Fruit fly (Drosophila melanogaster) whole organism, embryonic: ENCODE results near the gene CG7943.
A peak's percentile ranks its signal among the peaks of the same experiment; 100 is the strongest.

Experiments used
- ATbp ChIP-seq: fragments of 200-800 bp; sonication (Bioruptor generic); optimal IDR thresholded peaks from 2 replicates; lab custom pipeline; 2017; ENCODE audit warnings: missing biosample characterization, mild to moderate bottlenecking, missing genetic modification characterization, missing genetic modification reagents
- Atf-2 ChIP-seq: fragments of 200-800 bp; sonication (Bioruptor generic); optimal IDR thresholded peaks from 2 replicates; lab custom pipeline; 2016; ENCODE audit warnings: missing biosample characterization, missing genetic modification characterization
- B-H1 ChIP-seq: fragments of 200-800 bp; sonication (Bioruptor generic); IDR thresholded peaks from 3 replicates; pipeline ENCODE4 v1.3.6; 2022; ENCODE audit warnings: missing biosample characterization, missing genetic modification characterization
- Bteb2 ChIP-seq: fragments of 200-800 bp; sonication (Bioruptor generic); optimal IDR thresholded peaks from 2 replicates; lab custom pipeline; 2016; ENCODE audit warnings: missing biosample characterization, missing genetic modification characterization
- C15 ChIP-seq: fragments of 200-800 bp; sonication (Bioruptor generic); IDR thresholded peaks from 3 replicates; pipeline ENCODE4 v1.3.6; 2022; ENCODE audit warnings: missing biosample characterization, missing genetic modification characterization
- CG10462 ChIP-seq: fragments of 200-800 bp; sonication (Bioruptor generic); optimal IDR thresholded peaks from 2 replicates; lab custom pipeline; 2016; ENCODE audit warnings: missing biosample characterization, missing genetic modification characterization
- CG10959 ChIP-seq: fragments of 200-800 bp; sonication (Bioruptor generic); IDR thresholded peaks from 2 replicates; pipeline ENCODE4 v1.3.6; 2022; ENCODE audit warnings: missing biosample characterization, missing genetic modification characterization
- CG12769 ChIP-seq: fragments of 200-800 bp; sonication (Bioruptor generic); optimal IDR thresholded peaks from 2 replicates; lab custom pipeline; 2019; ENCODE audit warnings: missing biosample characterization, mild to moderate bottlenecking, missing genetic modification characterization, moderate library complexity
- CG14860 ChIP-seq: fragments of 200-800 bp; sonication (Bioruptor generic); IDR thresholded peaks from 3 replicates; pipeline ENCODE4 v1.3.6; 2022; ENCODE audit warnings: missing biosample characterization, missing genetic modification characterization; ENCODE audit not compliant: partially characterized antibody
- CG1529 ChIP-seq: fragments of 200-800 bp; sonication (Bioruptor generic); optimal IDR thresholded peaks from 3 replicates; lab custom pipeline; 2018; ENCODE audit warnings: missing biosample characterization, missing genetic modification characterization
- CG2116 ChIP-seq: fragments of 200-800 bp; sonication (Bioruptor generic); optimal IDR thresholded peaks from 3 replicates; lab custom pipeline; 2018; ENCODE audit warnings: missing biosample characterization, mild to moderate bottlenecking, missing genetic modification characterization
- CG2202 ChIP-seq: fragments of 200-800 bp; sonication (Bioruptor generic); optimal IDR thresholded peaks from 2 replicates; lab custom pipeline; 2018; ENCODE audit warnings: missing biosample characterization, mild to moderate bottlenecking, missing genetic modification characterization
- CG30403 ChIP-seq: fragments of 200-800 bp; sonication (Bioruptor generic); optimal IDR thresholded peaks from 3 replicates; lab custom pipeline; 2016; ENCODE audit warnings: missing biosample characterization, missing genetic modification characterization
- CG31224 ChIP-seq: fragments of 200-800 bp; sonication (Bioruptor generic); IDR thresholded peaks from 2 replicates; pipeline ENCODE4 v1.3.6; 2022; ENCODE audit warnings: missing biosample characterization, missing genetic modification characterization
- CG6683 ChIP-seq: fragments of 200-800 bp; sonication (Bioruptor generic); optimal IDR thresholded peaks from 2 replicates; lab custom pipeline; 2017; ENCODE audit warnings: missing biosample characterization, mild to moderate bottlenecking, missing genetic modification characterization, missing genetic modification reagents
- CG7745 ChIP-seq: fragments of 200-800 bp; sonication (Bioruptor generic); optimal IDR thresholded peaks from 2 replicates; lab custom pipeline; 2018; ENCODE audit warnings: missing biosample characterization, mild to moderate bottlenecking, missing genetic modification characterization, moderate library complexity
- CG7987 ChIP-seq: fragments of 200-800 bp; sonication (Bioruptor generic); optimal IDR thresholded peaks from 2 replicates; lab custom pipeline; 2018; ENCODE audit warnings: missing biosample characterization, mild to moderate bottlenecking, missing genetic modification characterization, moderate library complexity
- CG8944 ChIP-seq: fragments of 200-800 bp; sonication (Bioruptor generic); optimal IDR thresholded peaks from 3 replicates; lab custom pipeline; 2016; ENCODE audit warnings: missing biosample characterization, missing genetic modification characterization
- D19B ChIP-seq: fragments of 200-800 bp; sonication (Bioruptor generic); optimal IDR thresholded peaks from 2 replicates; lab custom pipeline; 2017; ENCODE audit warnings: missing biosample characterization, mild to moderate bottlenecking, missing genetic modification characterization
- Dek ChIP-seq: fragments of 200-800 bp; sonication (Bioruptor generic); optimal IDR thresholded peaks from 3 replicates; lab custom pipeline; 2019; ENCODE audit warnings: missing biosample characterization, mild to moderate bottlenecking, missing genetic modification characterization, moderate library complexity
- Dll ChIP-seq: fragments of 200-800 bp; sonication (Bioruptor generic); IDR thresholded peaks from 4 replicates; pipeline ENCODE4 v1.3.6; 2022; ENCODE audit warnings: missing biosample characterization, missing genetic modification characterization; ENCODE audit not compliant: partially characterized antibody
- Elba2 ChIP-seq: fragments of 200-800 bp; sonication (Bioruptor generic); optimal IDR thresholded peaks from 3 replicates; lab custom pipeline; 2016; ENCODE audit warnings: missing biosample characterization, missing genetic modification characterization
- HLH4C ChIP-seq: fragments of 200-800 bp; sonication (Bioruptor generic); IDR thresholded peaks from 3 replicates; pipeline ENCODE4 v1.3.6; 2022; ENCODE audit warnings: missing biosample characterization, missing genetic modification characterization; ENCODE audit not compliant: partially characterized antibody
- Hr39 ChIP-seq: fragments of >200 bp; optimal IDR thresholded peaks from 2 replicates; lab custom pipeline; 2017
- Hr51 ChIP-seq, 2 experiments: fragments of 200-800 bp; sonication (Bioruptor generic); optimal IDR thresholded peaks; 2 replicates in 1 of 2; 3 replicates in 1 of 2; lab custom pipeline; 2016 to 2018; ENCODE audit warnings: missing biosample characterization in 2 of 2, missing genetic modification characterization in 2 of 2, mild to moderate bottlenecking in 1 of 2, moderate library complexity in 1 of 2
- NC2α ChIP-seq: fragments of 200-800 bp; sonication (Bioruptor generic); optimal IDR thresholded peaks from 2 replicates; lab custom pipeline; 2016; ENCODE audit warnings: missing biosample characterization, missing genetic modification characterization
- Scr ChIP-seq: fragments of 200-800 bp; sonication (Bioruptor generic); IDR thresholded peaks from 2 replicates; pipeline ENCODE4 v1.3.6; 2022; ENCODE audit warnings: missing biosample characterization, missing genetic modification characterization; ENCODE audit not compliant: partially characterized antibody
- Taf1 ChIP-seq: fragments of 200-800 bp; sonication (Bioruptor generic); IDR thresholded peaks from 2 replicates; pipeline ENCODE4 v1.3.6; 2022; ENCODE audit warnings: missing biosample characterization, missing genetic modification characterization
- bbx ChIP-seq: fragments of 200-800 bp; sonication (Bioruptor generic); IDR thresholded peaks from 2 replicates; pipeline ENCODE4 v1.3.6; 2022; ENCODE audit warnings: missing biosample characterization, missing genetic modification characterization; ENCODE audit not compliant: partially characterized antibody
- bowl ChIP-seq: fragments of 200-800 bp; sonication (Bioruptor generic); IDR thresholded peaks from 2 replicates; pipeline ENCODE4 v1.3.6; 2022; ENCODE audit warnings: missing biosample characterization, missing genetic modification characterization
- dan ChIP-seq: fragments of 200-800 bp; sonication (Bioruptor generic); IDR thresholded peaks from 2 replicates; pipeline ENCODE4 v1.3.6; 2022; ENCODE audit warnings: missing biosample characterization, missing genetic modification characterization
- dmrt11E ChIP-seq: fragments of 200-800 bp; sonication (Bioruptor generic); optimal IDR thresholded peaks from 3 replicates; lab custom pipeline; 2018; ENCODE audit warnings: missing biosample characterization, mild to moderate bottlenecking, missing genetic modification characterization, moderate library complexity
- dysf ChIP-seq: fragments of 200-800 bp; sonication (Bioruptor generic); IDR thresholded peaks from 3 replicates; pipeline ENCODE4 v1.3.6; 2022; ENCODE audit warnings: missing biosample characterization, missing genetic modification characterization
- grau ChIP-seq: fragments of 200-800 bp; optimal IDR thresholded peaks from 3 replicates; lab custom pipeline; 2019; ENCODE audit warnings: missing biosample characterization, mild to moderate bottlenecking, missing genetic modification characterization, moderate library complexity
- gro ChIP-seq: fragments of 200-800 bp; sonication (Bioruptor generic); optimal IDR thresholded peaks from 2 replicates; lab custom pipeline; 2016; ENCODE audit warnings: missing biosample characterization, missing genetic modification characterization
- gt ChIP-seq: fragments of 200-800 bp; sonication (Bioruptor generic); IDR thresholded peaks from 2 replicates; pipeline ENCODE4 v1.3.6; 2022; ENCODE audit warnings: missing biosample characterization, missing genetic modification characterization
- hbn ChIP-seq: fragments of 200-800 bp; sonication (Bioruptor generic); IDR thresholded peaks from 2 replicates; pipeline ENCODE4 v1.3.6; 2022; ENCODE audit warnings: missing biosample characterization, missing genetic modification characterization; ENCODE audit not compliant: partially characterized antibody
- ken ChIP-seq: fragments of 200-800 bp; sonication (Bioruptor generic); IDR thresholded peaks from 3 replicates; pipeline ENCODE4 v1.3.6; 2022; ENCODE audit warnings: missing biosample characterization, missing genetic modification characterization
- pan ChIP-seq, 4 experiments: fragments of >200 bp in 3 of 4; fragments of 200-800 bp in 1 of 4; sonication (Bioruptor generic) in 1 of 4; optimal IDR thresholded peaks in 3 of 4; IDR thresholded peaks in 1 of 4; 2 replicates each; pipeline versions ENCODE4 v1.3.6 to Lab custom; 2017 to 2022; ENCODE audit warnings: missing biosample characterization in 2 of 4, missing genetic modification characterization in 2 of 4, mixed read lengths in 1 of 4
- repo ChIP-seq: fragments of 200-800 bp; sonication (Bioruptor generic); optimal IDR thresholded peaks from 2 replicates; lab custom pipeline; 2016; ENCODE audit warnings: missing biosample characterization, missing genetic modification characterization
- sd ChIP-seq: fragments of 200-800 bp; sonication (Bioruptor generic); optimal IDR thresholded peaks from 3 replicates; lab custom pipeline; 2018; ENCODE audit warnings: missing biosample characterization, mild to moderate bottlenecking, missing genetic modification characterization, moderate library complexity
- slou ChIP-seq: fragments of 200-800 bp; sonication (Bioruptor generic); optimal IDR thresholded peaks from 3 replicates; lab custom pipeline; 2016; ENCODE audit warnings: missing biosample characterization, missing genetic modification characterization
- tap ChIP-seq: fragments of 200-800 bp; optimal IDR thresholded peaks from 3 replicates; lab custom pipeline; 2019; ENCODE audit warnings: missing biosample characterization, mild to moderate bottlenecking, missing genetic modification characterization, moderate library complexity
- tio ChIP-seq: fragments of 200-800 bp; sonication (Bioruptor generic); optimal IDR thresholded peaks from 2 replicates; lab custom pipeline; 2017; ENCODE audit warnings: missing biosample characterization, missing genetic modification characterization, inconsistent platforms
- trem ChIP-seq: fragments of 200-800 bp; optimal IDR thresholded peaks from 3 replicates; lab custom pipeline; 2019; ENCODE audit warnings: missing biosample characterization, mild to moderate bottlenecking, missing genetic modification characterization, moderate library complexity
- twi ChIP-seq: fragments of 200-800 bp; optimal IDR thresholded peaks from 2 replicates; lab custom pipeline; 2019; ENCODE audit warnings: missing biosample characterization, mild to moderate bottlenecking, missing genetic modification characterization, moderate library complexity
- vvl ChIP-seq: fragments of 200-800 bp; sonication (Bioruptor generic); IDR thresholded peaks from 2 replicates; pipeline ENCODE4 v1.3.6; 2022; ENCODE audit warnings: missing biosample characterization, missing genetic modification characterization
- wdn ChIP-seq: fragments of 200-800 bp; sonication (Bioruptor generic); IDR thresholded peaks from 2 replicates; pipeline ENCODE4 v1.3.6; 2022; ENCODE audit warnings: missing biosample characterization, missing genetic modification characterization
- zfh1 ChIP-seq: fragments of 200-800 bp; sonication (Bioruptor generic); IDR thresholded peaks from 3 replicates; pipeline ENCODE4 v1.3.6; 2022; ENCODE audit warnings: missing biosample characterization, missing genetic modification characterization

CG7943 gene

DNA sequence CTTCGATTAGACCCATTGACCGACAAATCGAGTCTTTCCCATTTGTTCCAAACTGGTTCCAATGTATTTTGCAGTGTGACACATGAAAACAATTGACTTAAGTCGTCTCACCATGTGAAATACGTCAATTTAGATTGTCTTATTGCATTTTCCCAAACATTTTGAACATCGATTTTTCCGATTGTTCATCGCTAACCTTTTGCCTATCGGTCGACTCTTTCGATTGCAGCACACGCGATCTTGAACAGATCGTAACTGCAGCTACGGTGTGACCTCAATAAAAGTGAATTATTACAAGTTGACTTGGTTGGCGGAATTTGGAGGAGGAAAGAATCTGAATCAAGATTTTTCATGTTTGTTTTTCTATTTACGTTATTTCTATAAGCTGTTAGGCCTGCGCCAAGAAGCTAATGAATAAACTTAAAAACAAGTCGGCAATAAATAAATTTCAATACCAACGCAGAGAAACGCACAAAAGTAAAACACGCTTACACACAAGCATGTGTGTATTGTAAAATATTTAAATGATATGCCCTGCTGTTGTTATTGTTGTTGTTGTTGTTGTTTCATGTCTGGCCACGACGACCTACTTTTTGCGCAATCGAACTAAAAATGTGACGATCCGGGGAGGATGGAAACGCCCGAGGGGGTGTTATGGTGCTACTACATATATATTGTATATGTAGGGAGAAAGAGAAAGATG, 14.3 kb downstream of the CG7943 start (continued):
- TF ChIP-seq dan (GFP tag; lab: Robert Waterston, UW) (no peak), hbn (no peak), gt (GFP tag; lab: Robert Waterston, UW) (no peak), Hr39 (lab: Kevin White, UChicago) (no peak), pan (optimal IDR thresholded peaks at IDR 0.05; lab: Kevin White, UChicago) (no peak), pan (GFP tag; optimal IDR thresholded peaks at IDR 0.05 in 1 of 2, IDR thresholded peaks at IDR 0.05 in 1 of 2) (peak in 1 of 2 experiments; percentile 30), Atf-2 (GFP tag; lab: Kevin White, UChicago) (no peak), repo (GFP tag; lab: Kevin White, UChicago) (no peak), CG2202 (no peak), CG7987 (GFP tag; lab: Kevin White, UChicago) (no peak), Bteb2 (no peak), vvl (GFP tag; lab: Robert Waterston, UW) (no peak; the same call in 1 of the 2 replicates), Scr (GFP tag; lab: Robert Waterston, UW) (0 out of 2 replicates have a peak, but pooled peaks have one; percentile 30), Elba2 (GFP tag; lab: Kevin White, UChicago) (no peak), sd (tag; lab: Kevin White, UChicago) (peak; percentile 83), ATbp (GFP tag; lab: Kevin White, UChicago) (no peak), CG1529 (GFP tag; lab: Kevin White, UChicago) (no peak), slou (no peak), CG10462 (GFP tag; lab: Kevin White, UChicago) (no peak), NC2α (GFP tag; lab: Kevin White, UChicago) (no peak), CG30403 (GFP tag; lab: Kevin White, UChicago) (no peak), gro (GFP tag; lab: Kevin White, UChicago) (no peak), ken (GFP tag; lab: Robert Waterston, UW) (0 out of 3 replicates have a peak, but pooled peaks have one; percentile 26), bowl (GFP tag; lab: Robert Waterston, UW) (no peak), dmrt11E (no peak), Dll (GFP tag; lab: Robert Waterston, UW) (0 out of 4 replicates have a peak, but pooled peaks have one; percentile 18), CG10959 (no peak), trem (no peak), CG14860 (GFP tag; lab: Robert Waterston, UW) (peak; percentile 46; the same call in 2 of the 3 replicates), Dek (tag; lab: Kevin White, UChicago) (no peak), zfh1 (no peak), CG6683 (GFP tag; lab: Kevin White, UChicago) (no peak), wdn (GFP tag; lab: Robert Waterston, UW) (no peak), dysf (GFP tag; lab: Robert Waterston, UW) (no peak), CG31224 (GFP tag; lab: Robert Waterston, UW) (no peak), CG12769 (peak; percentile 75), D19B (GFP tag; lab: Kevin White, UChicago) (no peak), grau (tag; lab: Kevin White, UChicago) (peak; percentile 81), bbx (GFP tag; lab: Robert Waterston, UW) (peak; percentile 47; the same call in 1 of the 2 replicates), CG7745 (tag; lab: Kevin White, UChicago) (no peak), Taf1 (GFP tag; lab: Robert Waterston, UW) (no peak), twi (tag; lab: Kevin White, UChicago) (no peak), B-H1 (GFP tag; lab: Robert Waterston, UW) (no peak), tap (no peak), Hr51 (GFP tag; optimal IDR thresholded peaks at IDR 0.05; lab: Kevin White, UChicago) (no peak), CG2116 (GFP tag; lab: Kevin White, UChicago) (peak; percentile 19), HLH4C (peak; percentile 50; the same call in 2 of the 3 replicates), CG8944 (GFP tag; lab: Kevin White, UChicago) (no peak), tio (GFP tag; lab: Kevin White, UChicago) (no peak), C15 (no peak)
